Worm (Caenorhabditis elegans) whole organism, L2 larva: Measurements from ENCODE around the gene ugt-10.

ENCODE experiments used
- ama-1 ChIP-seq: fragments of 150-350 bp; optimal IDR thresholded peaks from 2 replicates; lab custom pipeline; 2018; ENCODE audit warnings: inconsistent platforms
- ceh-16 ChIP-seq: fragments of 150-350 bp; optimal IDR thresholded peaks from 2 replicates; lab custom pipeline; 2014; ENCODE audit warnings: missing biosample characterization, missing genetic modification characterization
- elt-3 ChIP-seq: sonication (generic microtip); optimal IDR thresholded peaks from 2 replicates; lab custom pipeline; 2017; ENCODE audit warnings: missing biosample characterization, missing genetic modification characterization
- fos-1 ChIP-seq: fragments of 150-350 bp; optimal IDR thresholded peaks from 2 replicates; lab custom pipeline; 2014; ENCODE audit warnings: missing biosample characterization, missing genetic modification characterization
- lin-39 ChIP-seq: fragments of 150-350 bp; optimal IDR thresholded peaks from 2 replicates; lab custom pipeline; 2014; ENCODE audit warnings: missing biosample characterization, missing genetic modification reagents, missing genetic modification characterization
- nhr-25 ChIP-seq: fragments of 150-350 bp; sonication (generic microtip); optimal IDR thresholded peaks from 3 replicates; lab custom pipeline; 2014; ENCODE audit warnings: missing biosample characterization, missing genetic modification characterization
- snpc-4 ChIP-seq: fragments of 150-350 bp; optimal IDR thresholded peaks from 2 replicates; lab custom pipeline; 2014; ENCODE audit warnings: missing biosample characterization, missing genetic modification characterization

- TF ChIP-seq nhr-25 (tag; lab: Kevin White, UChicago) (no peak), elt-3 (tag; lab: Kevin White, UChicago) (no peak), ama-1 (lab: Kevin White, UChicago) (no peak), ceh-16 (tag; lab: Kevin White, UChicago) (no peak), fos-1 (tag; lab: Kevin White, UChicago) (no peak), lin-39 (no peak), snpc-4 (tag; lab: Kevin White, UChicago) (no peak)
These were observed 14.5 kb downstream of the ugt-10 start, which contains the start of gene T19H12.3 for ce11 chrV:4885372-4885771.
